Fruit fly (Drosophila melanogaster) whole organism, embryonic: Measurements from ENCODE around the gene BNIP3.

Experiments
- C15 ChIP-seq: fragments of 200-800 bp; sonication (Bioruptor generic); IDR thresholded peaks from 3 replicates; pipeline ENCODE4 v1.3.6; 2022; ENCODE audit warnings: missing biosample characterization, missing genetic modification characterization
- CG10366 ChIP-seq: fragments of 200-800 bp; sonication (Bioruptor generic); IDR thresholded peaks from 2 replicates; pipeline ENCODE4 v1.3.6; 2022; ENCODE audit warnings: missing biosample characterization, missing genetic modification characterization
- CG10462 ChIP-seq: fragments of 200-800 bp; sonication (Bioruptor generic); optimal IDR thresholded peaks from 2 replicates; lab custom pipeline; 2016; ENCODE audit warnings: missing biosample characterization, missing genetic modification characterization
- CG10543 ChIP-seq: fragments of 200-800 bp; sonication (Bioruptor generic); optimal IDR thresholded peaks from 3 replicates; lab custom pipeline; 2017; ENCODE audit warnings: missing biosample characterization, mild to moderate bottlenecking, missing genetic modification characterization, moderate library complexity
- CG11504 ChIP-seq: fragments of 200-800 bp; sonication (Bioruptor generic); optimal IDR thresholded peaks from 3 replicates; lab custom pipeline; 2019; ENCODE audit warnings: missing biosample characterization, mild to moderate bottlenecking, missing genetic modification characterization, moderate library complexity
- CG11696 ChIP-seq: fragments of 200-800 bp; sonication (Bioruptor generic); IDR thresholded peaks from 2 replicates; pipeline ENCODE4 v1.3.6; 2022; ENCODE audit warnings: missing biosample characterization, missing genetic modification characterization
- CG12219 ChIP-seq: fragments of 200-800 bp; sonication (Bioruptor generic); optimal IDR thresholded peaks from 3 replicates; lab custom pipeline; 2018; ENCODE audit warnings: missing biosample characterization, mild to moderate bottlenecking, missing genetic modification characterization
- CG13894 ChIP-seq: fragments of 200-800 bp; sonication (Bioruptor generic); optimal IDR thresholded peaks from 3 replicates; lab custom pipeline; 2018; ENCODE audit warnings: missing biosample characterization, mild to moderate bottlenecking, missing genetic modification characterization, moderate library complexity
- CG14860 ChIP-seq: fragments of 200-800 bp; sonication (Bioruptor generic); IDR thresholded peaks from 3 replicates; pipeline ENCODE4 v1.3.6; 2022; ENCODE audit warnings: missing biosample characterization, missing genetic modification characterization; ENCODE audit not compliant: partially characterized antibody
- CG1602 ChIP-seq: fragments of 200-800 bp; sonication (Bioruptor generic); optimal IDR thresholded peaks from 3 replicates; lab custom pipeline; 2016; ENCODE audit warnings: missing biosample characterization, missing genetic modification characterization
- CG17328 ChIP-seq: fragments of 200-800 bp; sonication (Bioruptor generic); IDR thresholded peaks from 2 replicates; pipeline ENCODE4 v1.3.6; 2022; ENCODE audit warnings: missing biosample characterization, missing genetic modification characterization
- CG18011 ChIP-seq: fragments of 200-800 bp; sonication (Bioruptor generic); optimal IDR thresholded peaks from 2 replicates; lab custom pipeline; 2017; ENCODE audit warnings: missing biosample characterization, missing genetic modification characterization, mild to moderate bottlenecking, moderate library complexity, missing genotype
- CG18619 ChIP-seq: fragments of 200-800 bp; sonication (Bioruptor generic); optimal IDR thresholded peaks from 3 replicates; lab custom pipeline; 2017; ENCODE audit warnings: missing biosample characterization, mild to moderate bottlenecking, missing genetic modification characterization
- CG2120 ChIP-seq: fragments of 200-800 bp; sonication (Bioruptor generic); optimal IDR thresholded peaks from 3 replicates; lab custom pipeline; 2016; ENCODE audit warnings: missing biosample characterization, missing genetic modification characterization
- CG2202 ChIP-seq: fragments of 200-800 bp; sonication (Bioruptor generic); optimal IDR thresholded peaks from 2 replicates; lab custom pipeline; 2018; ENCODE audit warnings: missing biosample characterization, mild to moderate bottlenecking, missing genetic modification characterization
- CG2678 ChIP-seq: fragments of 200-800 bp; sonication (Bioruptor generic); optimal IDR thresholded peaks from 3 replicates; lab custom pipeline; 2019; ENCODE audit warnings: missing biosample characterization, mild to moderate bottlenecking, missing genetic modification characterization, moderate library complexity
- CG2712 ChIP-seq: fragments of 200-800 bp; optimal IDR thresholded peaks from 3 replicates; lab custom pipeline; 2019; ENCODE audit warnings: missing biosample characterization, mild to moderate bottlenecking, missing genetic modification characterization, moderate library complexity
- CG4424 ChIP-seq: fragments of 200-800 bp; sonication (Bioruptor generic); optimal IDR thresholded peaks from 3 replicates; lab custom pipeline; 2016; ENCODE audit warnings: missing biosample characterization, missing genetic modification characterization
- CG4854 ChIP-seq: fragments of 200-800 bp; sonication (Bioruptor generic); optimal IDR thresholded peaks from 2 replicates; lab custom pipeline; 2016; ENCODE audit warnings: missing biosample characterization, missing genetic modification characterization, inconsistent platforms
- CG6854 ChIP-seq: fragments of 200-800 bp; sonication (Bioruptor generic); optimal IDR thresholded peaks from 3 replicates; lab custom pipeline; 2017; ENCODE audit warnings: missing biosample characterization, mild to moderate bottlenecking, missing genetic modification characterization
- CG7357 ChIP-seq: fragments of 200-800 bp; sonication (Bioruptor generic); IDR thresholded peaks from 3 replicates; pipeline ENCODE4 v1.3.6; 2022; ENCODE audit warnings: missing biosample characterization, missing genetic modification characterization
- CG8924 ChIP-seq: fragments of 200-800 bp; optimal IDR thresholded peaks from 3 replicates; lab custom pipeline; 2019; ENCODE audit warnings: missing biosample characterization, mild to moderate bottlenecking, missing genetic modification characterization, moderate library complexity
- CG9609 ChIP-seq: fragments of 200-800 bp; sonication (Bioruptor generic); optimal IDR thresholded peaks from 3 replicates; lab custom pipeline; 2016; ENCODE audit warnings: missing biosample characterization, missing genetic modification characterization
- CG9876 ChIP-seq: fragments of 200-800 bp; sonication (Bioruptor generic); optimal IDR thresholded peaks from 2 replicates; lab custom pipeline; 2016; ENCODE audit warnings: missing biosample characterization, missing genetic modification characterization
- CoRest ChIP-seq: fragments of 200-800 bp; sonication (Bioruptor generic); optimal IDR thresholded peaks from 3 replicates; lab custom pipeline; 2018; ENCODE audit warnings: missing biosample characterization, mild to moderate bottlenecking, missing genetic modification characterization, moderate library complexity
- Dad ChIP-seq: fragments of 200-800 bp; sonication (Bioruptor generic); optimal IDR thresholded peaks from 3 replicates; lab custom pipeline; 2016; ENCODE audit warnings: missing biosample characterization, missing genetic modification characterization
- Dfd ChIP-seq, 2 experiments: fragments of >200 bp; optimal IDR thresholded peaks; 2 replicates each; lab custom pipeline; 2017; ENCODE audit warnings: missing biosample characterization in 2 of 2, missing genetic modification characterization in 2 of 2
- Dip3 ChIP-seq: fragments of 200-800 bp; sonication (Bioruptor generic); optimal IDR thresholded peaks from 3 replicates; lab custom pipeline; 2016; ENCODE audit warnings: missing biosample characterization, missing genetic modification characterization
- Jarid2 ChIP-seq: fragments of 200-800 bp; sonication (Bioruptor generic); optimal IDR thresholded peaks from 3 replicates; lab custom pipeline; 2017; ENCODE audit warnings: mild to moderate bottlenecking, missing biosample characterization, missing genetic modification reagents, missing genetic modification characterization
- NC2β ChIP-seq: fragments of 200-800 bp; sonication (Bioruptor generic); optimal IDR thresholded peaks from 2 replicates; lab custom pipeline; 2016; ENCODE audit warnings: missing biosample characterization, missing genetic modification characterization
- Nf-YA ChIP-seq: fragments of 200-800 bp; sonication (Bioruptor generic); IDR thresholded peaks from 2 replicates; pipeline ENCODE4 v1.3.6; 2022; ENCODE audit warnings: missing biosample characterization, missing genetic modification characterization
- NfI ChIP-seq: fragments of 200-800 bp; sonication (Bioruptor generic); optimal IDR thresholded peaks from 3 replicates; lab custom pipeline; 2018; ENCODE audit warnings: missing biosample characterization, mild to moderate bottlenecking, missing genetic modification characterization, moderate library complexity
- Scr ChIP-seq: fragments of 200-800 bp; sonication (Bioruptor generic); IDR thresholded peaks from 2 replicates; pipeline ENCODE4 v1.3.6; 2022; ENCODE audit warnings: missing biosample characterization, missing genetic modification characterization; ENCODE audit not compliant: partially characterized antibody
- Sry-δ ChIP-seq: fragments of 200-800 bp; sonication (Bioruptor generic); optimal IDR thresholded peaks from 2 replicates; lab custom pipeline; 2016; ENCODE audit warnings: missing biosample characterization, missing genetic modification characterization
- Vsx1 ChIP-seq: fragments of 200-800 bp; sonication (Bioruptor generic); optimal IDR thresholded peaks from 2 replicates; lab custom pipeline; 2017; ENCODE audit warnings: missing biosample characterization, mild to moderate bottlenecking, missing genetic modification characterization, missing genetic modification reagents
- ac ChIP-seq: fragments of 200-800 bp; sonication (Bioruptor generic); optimal IDR thresholded peaks from 3 replicates; lab custom pipeline; 2017; ENCODE audit warnings: missing biosample characterization, mild to moderate bottlenecking, missing genetic modification characterization
- ap ChIP-seq: fragments of 200-800 bp; sonication (Bioruptor generic); IDR thresholded peaks from 2 replicates; pipeline ENCODE4 v1.3.6; 2022; ENCODE audit warnings: missing biosample characterization, missing genetic modification characterization
- az2 ChIP-seq: fragments of 200-800 bp; sonication (Bioruptor generic); optimal IDR thresholded peaks from 3 replicates; lab custom pipeline; 2016; ENCODE audit warnings: missing biosample characterization, missing genetic modification characterization
- bigmax ChIP-seq: fragments of 200-800 bp; sonication (Bioruptor generic); optimal IDR thresholded peaks from 2 replicates; lab custom pipeline; 2018; ENCODE audit warnings: missing biosample characterization, mild to moderate bottlenecking, missing genetic modification characterization
- caup ChIP-seq: fragments of 200-800 bp; sonication (Bioruptor generic); optimal IDR thresholded peaks from 3 replicates; lab custom pipeline; 2017; ENCODE audit warnings: missing biosample characterization, mild to moderate bottlenecking, missing genetic modification characterization, moderate library complexity; ENCODE audit not compliant: severe bottlenecking
- danr ChIP-seq: fragments of 200-800 bp; sonication (Bioruptor generic); IDR thresholded peaks from 2 replicates; pipeline ENCODE4 v1.3.6; 2022; ENCODE audit warnings: missing biosample characterization, missing genetic modification characterization
- gfzf ChIP-seq: fragments of 200-800 bp; sonication (Bioruptor generic); optimal IDR thresholded peaks from 2 replicates; lab custom pipeline; 2016; ENCODE audit warnings: missing biosample characterization, mild to moderate bottlenecking, missing genetic modification characterization, moderate library complexity
- grau ChIP-seq: fragments of 200-800 bp; optimal IDR thresholded peaks from 3 replicates; lab custom pipeline; 2019; ENCODE audit warnings: missing biosample characterization, mild to moderate bottlenecking, missing genetic modification characterization, moderate library complexity
- hbn ChIP-seq: fragments of 200-800 bp; sonication (Bioruptor generic); IDR thresholded peaks from 2 replicates; pipeline ENCODE4 v1.3.6; 2022; ENCODE audit warnings: missing biosample characterization, missing genetic modification characterization; ENCODE audit not compliant: partially characterized antibody
- lmd ChIP-seq: fragments of 200-800 bp; sonication (Bioruptor generic); IDR thresholded peaks from 2 replicates; pipeline ENCODE4 v1.3.6; 2022; ENCODE audit warnings: missing biosample characterization, missing genetic modification characterization
- lov ChIP-seq, 2 experiments: fragments of 200-800 bp in 1 of 2; fragments of >200 bp in 1 of 2; sonication (Bioruptor generic) in 1 of 2; IDR thresholded peaks in 1 of 2; optimal IDR thresholded peaks in 1 of 2; 2 replicates in 1 of 2; 3 replicates in 1 of 2; pipeline versions ENCODE4 v1.3.6 to Lab custom; 2017 to 2022; ENCODE audit warnings: missing biosample characterization in 1 of 2, missing genetic modification characterization in 1 of 2
- slbo ChIP-seq: fragments of 200-800 bp; sonication (Bioruptor generic); IDR thresholded peaks from 2 replicates; pipeline ENCODE4 v1.3.6; 2022; ENCODE audit warnings: missing biosample characterization, missing genetic modification characterization
- stwl ChIP-seq: fragments of 200-800 bp; sonication (Bioruptor generic); optimal IDR thresholded peaks from 3 replicates; lab custom pipeline; 2018; ENCODE audit warnings: missing biosample characterization, mild to moderate bottlenecking, missing genetic modification characterization, moderate library complexity
- tio ChIP-seq: fragments of 200-800 bp; sonication (Bioruptor generic); optimal IDR thresholded peaks from 2 replicates; lab custom pipeline; 2017; ENCODE audit warnings: missing biosample characterization, missing genetic modification characterization, inconsistent platforms
- wek ChIP-seq: fragments of 200-800 bp; sonication (Bioruptor generic); optimal IDR thresholded peaks from 3 replicates; lab custom pipeline; 2018; ENCODE audit warnings: missing biosample characterization, mild to moderate bottlenecking, missing genetic modification characterization, moderate library complexity

Gene BNIP3

DNA sequence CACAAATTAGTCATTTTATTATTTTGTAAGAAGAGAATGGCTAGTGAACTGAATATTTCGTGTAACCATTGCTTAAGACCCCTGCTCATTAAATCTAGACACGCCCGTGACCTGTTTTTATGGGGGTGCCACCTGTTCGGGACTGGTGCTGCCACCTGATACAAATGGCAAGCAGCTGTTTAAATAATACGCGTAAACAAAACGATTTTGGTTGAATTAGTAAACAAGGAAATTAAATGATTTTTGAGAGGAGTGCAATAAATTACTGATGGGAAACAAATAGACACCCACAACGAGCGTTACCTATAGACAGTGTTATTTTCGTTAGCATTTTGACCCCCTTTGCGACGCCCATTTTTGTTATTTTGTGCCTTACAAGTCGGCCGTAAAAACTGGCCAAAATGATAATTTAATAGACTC is 44.4 kb downstream of the BNIP3 start (continued):
- peak; percentile 90 for TF ChIP-seq az2 (GFP tag; lab: Kevin White, UChicago)
- no peak for TF ChIP-seq Nf-YA (GFP tag; lab: Robert Waterston, UW)
- TF ChIP-seq CG9609, result peak; percentile 84
- no peak for TF ChIP-seq bigmax (GFP tag; lab: Kevin White, UChicago)
- TF ChIP-seq lov (optimal IDR thresholded peaks at IDR 0.05; lab: Kevin White, UChicago), result no peak
- no peak for TF ChIP-seq lov (GFP tag; IDR thresholded peaks at IDR 0.05; lab: Robert Waterston, UW)
- peak; percentile 88 for TF ChIP-seq CG4424 (GFP tag; lab: Kevin White, UChicago)
- no peak for TF ChIP-seq lmd (GFP tag; lab: Robert Waterston, UW)
- TF ChIP-seq CG11504 (tag; lab: Kevin White, UChicago), result peak; percentile 88
- peak; percentile 69 for TF ChIP-seq wek (GFP tag; lab: Kevin White, UChicago)
- peak; percentile 78 for TF ChIP-seq CG10462 (GFP tag; lab: Kevin White, UChicago)
- TF ChIP-seq CG10543, result peak; percentile 94
- no peak for TF ChIP-seq danr
- TF ChIP-seq CG2678, result peak; percentile 89
- peak; percentile 85 for TF ChIP-seq grau (tag; lab: Kevin White, UChicago)
- TF ChIP-seq hbn, result no peak
- TF ChIP-seq tio (GFP tag; lab: Kevin White, UChicago), result peak; percentile 83
- TF ChIP-seq CG2712 (tag; lab: Kevin White, UChicago), result peak; percentile 85
- peak; percentile 76 for TF ChIP-seq CG18011
- TF ChIP-seq CG17328 (GFP tag; lab: Robert Waterston, UW), result no peak
- TF ChIP-seq Dip3, result peak; percentile 88
- TF ChIP-seq CG9876 (GFP tag; lab: Kevin White, UChicago), result peak; percentile 82
- peak; percentile 90 for TF ChIP-seq NfI (GFP tag; lab: Kevin White, UChicago)
- TF ChIP-seq CG1602 (GFP tag; lab: Kevin White, UChicago), result peak; percentile 91
- peak; percentile 73 for TF ChIP-seq NC2β (GFP tag; lab: Kevin White, UChicago)
- peak; percentile 70 for TF ChIP-seq ac (GFP tag; lab: Kevin White, UChicago)
- TF ChIP-seq Scr (GFP tag; lab: Robert Waterston, UW), result no peak
- peak; percentile 48 for TF ChIP-seq Sry-δ
- no peak for TF ChIP-seq CG10366 (GFP tag; lab: Robert Waterston, UW)
- TF ChIP-seq Jarid2 (GFP tag; lab: Kevin White, UChicago), result peak; percentile 48
- peak; percentile 93 for TF ChIP-seq caup (GFP tag; lab: Kevin White, UChicago)
- peak; percentile 72 for TF ChIP-seq stwl (tag; lab: Kevin White, UChicago)
- no peak for TF ChIP-seq C15
- peak; percentile 73 for TF ChIP-seq CG7357 (GFP tag; lab: Robert Waterston, UW)
- no peak for TF ChIP-seq ap (GFP tag; lab: Robert Waterston, UW)
- TF ChIP-seq CG12219, result peak; percentile 55
- TF ChIP-seq Vsx1 (GFP tag; lab: Kevin White, UChicago), result peak; percentile 53
- no peak for TF ChIP-seq CG11696 (GFP tag; lab: Robert Waterston, UW)
- TF ChIP-seq Dfd (GFP tag; optimal IDR thresholded peaks at IDR 0.05; lab: Kevin White, UChicago), result no peak
- TF ChIP-seq CG4854 (GFP tag; lab: Kevin White, UChicago), result peak; percentile 80
- TF ChIP-seq CG2120 (GFP tag; lab: Kevin White, UChicago), result peak; percentile 96
- TF ChIP-seq CG13894, result peak; percentile 91
- TF ChIP-seq slbo, result no peak
- TF ChIP-seq CoRest (tag; lab: Kevin White, UChicago), result peak; percentile 89
- TF ChIP-seq CG8924 (tag; lab: Kevin White, UChicago), result peak; percentile 91
- TF ChIP-seq gfzf (GFP tag; lab: Kevin White, UChicago), result peak; percentile 19
- TF ChIP-seq CG6854 (GFP tag; lab: Kevin White, UChicago), result peak; percentile 76
- TF ChIP-seq Dad, result peak; percentile 78
- TF ChIP-seq CG18619, result peak; percentile 83
- TF ChIP-seq CG14860 (GFP tag; lab: Robert Waterston, UW), result no peak
- peak; percentile 51 for TF ChIP-seq CG2202
